Worm (Caenorhabditis elegans) whole organism, midembryonic: Measurements from ENCODE around the gene F54D10.5.

Experiments
- T22C8.4 ChIP-seq: fragments of 200-800 bp; sonication (Bioruptor generic); IDR thresholded peaks from 2 replicates; pipeline ENCODE4 v1.3.6; 2022; ENCODE audit warnings: missing genetic modification characterization, missing compliant biosample characterization
- cog-1 ChIP-seq: sonication (generic microtip); optimal IDR thresholded peaks from 2 replicates; lab custom pipeline; 2016; ENCODE audit warnings: missing genetic modification characterization, missing compliant biosample characterization
- flt-1 ChIP-seq: fragments of 200-800 bp; sonication (Bioruptor generic); IDR thresholded peaks from 2 replicates; pipeline ENCODE4 v1.3.6; 2022; ENCODE audit warnings: missing genetic modification characterization, missing compliant biosample characterization
- klf-2 ChIP-seq: fragments of 200-800 bp; sonication (Bioruptor generic); conservative IDR thresholded peaks from 2 replicates; pipeline ENCODE4 v1.3.6; 2022; ENCODE audit warnings: missing genetic modification reagents, missing genetic modification characterization, missing compliant biosample characterization
- med-1 ChIP-seq: sonication (generic microtip); optimal IDR thresholded peaks from 2 replicates; lab custom pipeline; 2017; ENCODE audit warnings: missing genetic modification characterization, mild to moderate bottlenecking, missing compliant biosample characterization, antibody characterized with exemption, missing genetic modification reagents; ENCODE audit not compliant: insufficient read depth
- ref-1 ChIP-seq: fragments of 200-800 bp; sonication (Bioruptor generic); conservative IDR thresholded peaks from 2 replicates; pipeline ENCODE4 v1.3.6; 2022; ENCODE audit warnings: missing genetic modification reagents, missing genetic modification characterization, missing compliant biosample characterization
- tab-1 ChIP-seq: fragments of 200-800 bp; sonication (Bioruptor generic); IDR thresholded peaks from 2 replicates; pipeline ENCODE4 v1.3.6; 2022; ENCODE audit warnings: missing genetic modification characterization, missing compliant biosample characterization
- ztf-23 ChIP-seq: fragments of 200-800 bp; sonication (Bioruptor generic); IDR thresholded peaks from 2 replicates; pipeline ENCODE4 v1.3.6; 2022; ENCODE audit warnings: missing genetic modification reagents, missing genetic modification characterization, missing compliant biosample characterization
- ztf-29 ChIP-seq: fragments of 200-800 bp; sonication (Bioruptor generic); IDR thresholded peaks from 2 replicates; pipeline ENCODE4 v1.3.6; 2022; ENCODE audit warnings: missing genetic modification reagents, missing genetic modification characterization, missing compliant biosample characterization

The F54D10.5 gene

DNA sequence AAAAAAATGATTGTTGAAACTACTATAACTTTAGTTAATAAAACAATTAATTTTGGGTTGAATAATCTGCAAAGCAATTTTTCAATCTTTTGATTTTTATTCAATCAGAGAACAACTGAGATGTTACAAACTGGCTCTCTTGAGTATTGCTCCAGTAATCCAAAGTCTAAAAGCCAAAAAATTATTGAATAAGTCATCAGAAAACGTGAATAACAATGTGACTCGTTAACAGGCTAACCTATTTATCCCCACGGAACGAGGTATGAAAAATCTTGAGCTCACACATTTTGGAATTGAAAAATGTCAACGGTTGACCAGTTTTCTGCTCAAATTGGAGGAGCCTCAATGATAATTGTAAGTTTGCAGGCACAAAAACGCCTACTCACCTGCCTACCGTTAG is 50.5 kb downstream of the F54D10.5 start, which contains the start of gene srx-111:
srx-111 (plus strand) TSS at position 301 of the 400 bp plus-strand sequence.
- TF ChIP-seq T22C8.4 (GFP tag; lab: Robert Waterston, UW) = no peak
- no peak for TF ChIP-seq tab-1 (GFP tag; lab: Robert Waterston, UW)
- no peak for TF ChIP-seq klf-2 (GFP tag; lab: Robert Waterston, UW)
- TF ChIP-seq med-1 = no peak
- no peak for TF ChIP-seq cog-1 (tag; lab: Kevin White, UChicago)
- TF ChIP-seq ztf-23 (GFP tag; lab: Robert Waterston, UW) = no peak
- no peak for TF ChIP-seq flt-1 (GFP tag; lab: Robert Waterston, UW)
- no peak for TF ChIP-seq ztf-29 (GFP tag; lab: Robert Waterston, UW)
- no peak for TF ChIP-seq ref-1
